Fruit fly (Drosophila melanogaster) whole organism, adult: ENCODE data around the gene AstA.

Experiments
- CG11617 ChIP-seq: fragments of 200-800 bp; sonication (Bioruptor generic); optimal IDR thresholded peaks from 2 replicates; lab custom pipeline; 2017; ENCODE audit warnings: mild to moderate bottlenecking, missing biosample characterization, missing genetic modification reagents, missing genetic modification characterization
- Hr96 ChIP-seq: fragments of 200-800 bp; sonication (Bioruptor generic); optimal IDR thresholded peaks from 2 replicates; lab custom pipeline; 2016; ENCODE audit warnings: missing biosample characterization, missing genetic modification characterization
- kay ChIP-seq: fragments of 200-800 bp; sonication (Bioruptor generic); peaks from one replicate; lab custom pipeline; 2016; ENCODE audit warnings: missing biosample characterization, missing genetic modification characterization, borderline replicate concordance
- ovo ChIP-seq: fragments of 200-800 bp; sonication (Bioruptor generic); optimal IDR thresholded peaks from 2 replicates; lab custom pipeline; 2016; ENCODE audit warnings: missing biosample characterization, missing genetic modification characterization

dm6 chr3R:24790036-24790435, 25.2 kb upstream of the AstA start, which contains the start of gene CG13634:
- TF ChIP-seq CG11617 (GFP tag; lab: Kevin White, UChicago): no peak
- no peak for TF ChIP-seq ovo (GFP tag; lab: Kevin White, UChicago)
- TF ChIP-seq kay (GFP tag; lab: Kevin White, UChicago): no peak
- TF ChIP-seq Hr96 (GFP tag; lab: Kevin White, UChicago): no peak
